Worm (Caenorhabditis elegans) whole organism, late embryonic: ENCODE measurements around the gene smex-2.

Experiments used
- C08G9.2 ChIP-seq: sonication (generic microtip); optimal IDR thresholded peaks from 2 replicates; lab custom pipeline; 2016; ENCODE audit warnings: mild to moderate bottlenecking, missing genetic modification characterization, moderate library complexity, missing compliant biosample characterization
- che-1 ChIP-seq: sonication (generic microtip); optimal IDR thresholded peaks from 2 replicates; lab custom pipeline; 2016; ENCODE audit warnings: mild to moderate bottlenecking, missing genetic modification characterization, missing compliant biosample characterization
- fkh-10 ChIP-seq: fragments of 150-350 bp; optimal IDR thresholded peaks from 2 replicates; lab custom pipeline; 2014; ENCODE audit warnings: missing biosample characterization, missing genetic modification reagents, missing genetic modification characterization
- hlh-15 ChIP-seq: sonication (generic microtip); optimal IDR thresholded peaks from 2 replicates; lab custom pipeline; 2016; ENCODE audit warnings: missing genetic modification characterization, missing compliant biosample characterization
- hlh-6 ChIP-seq: sonication (generic microtip); optimal IDR thresholded peaks from 2 replicates; lab custom pipeline; 2016; ENCODE audit warnings: missing genotype, missing genetic modification characterization, missing compliant biosample characterization
- pha-4 ChIP-seq: fragments of 150-350 bp; optimal IDR thresholded peaks from 2 replicates; lab custom pipeline; 2018; ENCODE audit warnings: missing biosample characterization, missing genetic modification reagents, missing genetic modification characterization
- pqm-1 ChIP-seq: sonication (generic microtip); optimal IDR thresholded peaks from 2 replicates; lab custom pipeline; 2016; ENCODE audit warnings: missing genetic modification characterization, missing compliant biosample characterization
- sox-4 ChIP-seq: sonication (generic microtip); optimal IDR thresholded peaks from 2 replicates; lab custom pipeline; 2017; ENCODE audit warnings: mild to moderate bottlenecking, missing genetic modification characterization, inconsistent platforms, missing compliant biosample characterization
- unc-55 ChIP-seq: sonication (generic microtip); optimal IDR thresholded peaks from 2 replicates; lab custom pipeline; 2017; ENCODE audit warnings: missing biosample characterization, missing genetic modification reagents, missing genetic modification characterization

- TF ChIP-seq che-1 (tag; lab: Kevin White, UChicago), result no peak
- no peak for TF ChIP-seq hlh-6 (tag; lab: Kevin White, UChicago)
- TF ChIP-seq C08G9.2 (tag; lab: Kevin White, UChicago), result no peak
- TF ChIP-seq hlh-15 (tag; lab: Kevin White, UChicago), result no peak
- TF ChIP-seq sox-4 (tag; lab: Kevin White, UChicago), result no peak
- no peak for TF ChIP-seq fkh-10
- no peak for TF ChIP-seq pqm-1 (tag; lab: Kevin White, UChicago)
- TF ChIP-seq pha-4 (tag; lab: Kevin White, UChicago), result no peak
- no peak for TF ChIP-seq unc-55 (GFP tag; lab: Kevin White, UChicago)
Observed at ce11 chrX:2018848-2019247, 20.4 kb downstream of the smex-2 start, which contains the start of gene Y102A11A.3.
